Fruit fly (Drosophila melanogaster): ENCODE results near the gene Drsl2.

dm6 chr3L:3276930-3277329 lies 37.2 kb upstream of the Drsl2 start:
- TF ChIP-seq Mnt (GFP tag; optimal IDR thresholded peaks at IDR 0.05) = no peak
- no peak for TF ChIP-seq Crg-1 (GFP tag; optimal IDR thresholded peaks at IDR 0.05)
- TF ChIP-seq cic (GFP tag; optimal IDR thresholded peaks at IDR 0.05) = no peak
- TF ChIP-seq ovo (GFP tag; optimal IDR thresholded peaks at IDR 0.05) = no peak
- no peak for TF ChIP-seq bab1 (GFP tag; optimal IDR thresholded peaks at IDR 0.05)
- no peak for TF ChIP-seq tj (GFP tag; optimal IDR thresholded peaks at IDR 0.05)
- TF ChIP-seq CG12768 (GFP tag; optimal IDR thresholded peaks at IDR 0.05) = no peak
- TF ChIP-seq CG7101 (tag; optimal IDR thresholded peaks at IDR 0.05) = no peak
- no peak for TF ChIP-seq kay (GFP tag; ENCODE audit: borderline replicate concordance)
- TF ChIP-seq cnc (optimal IDR thresholded peaks at IDR 0.05) = no peak
- TF ChIP-seq toe (GFP tag; optimal IDR thresholded peaks at IDR 0.05) = no peak
- no peak for TF ChIP-seq CG11617 (GFP tag; optimal IDR thresholded peaks at IDR 0.05)
- no peak for TF ChIP-seq CG1620 (GFP tag; optimal IDR thresholded peaks at IDR 0.05)
